Fruit fly (Drosophila melanogaster) Kc167 (cell line): ENCODE results near the gene Nup93-1.
A peak's percentile ranks its signal among the peaks of the same experiment; 100 is the strongest.

Experiments
- Myc ChIP-seq: fragments of >200 bp; optimal IDR thresholded peaks from 2 replicates; lab custom pipeline; 2017; ENCODE audit warnings: missing external identifiers
- Sin3A ChIP-seq: fragments of >200 bp; optimal IDR thresholded peaks from 2 replicates; lab custom pipeline; 2018; ENCODE audit warnings: missing external identifiers
- h ChIP-seq: fragments of >200 bp; optimal IDR thresholded peaks from 3 replicates; lab custom pipeline; 2018; ENCODE audit warnings: missing external identifiers
- insv ChIP-seq: fragments of >200 bp; optimal IDR thresholded peaks from 3 replicates; lab custom pipeline; 2018; ENCODE audit warnings: missing external identifiers
- psq ChIP-seq: fragments of >200 bp; optimal IDR thresholded peaks from 2 replicates; lab custom pipeline; 2017; ENCODE audit warnings: missing external identifiers
- ttk ChIP-seq: sonication (Bioruptor generic); optimal IDR thresholded peaks from 2 replicates; lab custom pipeline; 2017; ENCODE audit warnings: missing external identifiers

Nup93-1 gene

DNA sequence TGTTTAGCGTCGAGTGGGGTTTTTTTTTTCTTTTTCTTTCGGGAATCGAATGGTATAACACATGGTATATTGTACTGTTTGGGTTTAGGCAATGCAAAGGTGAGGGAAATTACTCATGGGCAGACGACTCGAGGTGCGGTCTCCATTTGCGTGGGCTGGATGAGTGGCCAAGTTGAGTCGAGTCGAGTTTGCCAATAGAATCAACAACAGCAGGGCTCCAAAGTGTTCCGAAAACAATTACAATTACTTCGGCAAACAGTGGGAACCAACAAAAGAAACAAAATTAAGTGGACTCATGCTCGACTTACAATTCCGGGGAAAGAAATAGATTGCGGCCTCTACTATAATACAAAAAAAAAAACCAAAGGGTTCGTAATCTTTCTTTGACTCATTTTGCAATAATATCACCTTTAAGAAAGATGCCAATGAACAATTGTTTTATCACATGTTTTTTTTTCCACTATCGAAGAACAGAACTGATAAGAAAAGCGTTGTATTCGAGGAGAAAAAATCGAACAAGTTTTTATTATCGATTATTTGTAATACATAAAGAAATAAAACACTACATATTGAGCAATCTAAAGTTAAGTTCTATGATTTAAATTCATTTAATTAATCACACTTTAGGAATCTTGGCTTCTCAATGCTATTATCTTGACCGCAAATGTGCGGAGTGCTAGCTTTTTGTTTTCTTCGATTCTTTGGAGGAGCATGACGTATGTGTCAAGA is 2.2 kb upstream of the Nup93-1 start:
- TF ChIP-seq psq (lab: Kevin White, UChicago) (no peak), h (lab: Kevin White, UChicago) (no peak), Myc (lab: Kevin White, UChicago) (no peak), Sin3A (no peak), insv (no peak), ttk (lab: Kevin White, UChicago) (no peak)

DNA sequence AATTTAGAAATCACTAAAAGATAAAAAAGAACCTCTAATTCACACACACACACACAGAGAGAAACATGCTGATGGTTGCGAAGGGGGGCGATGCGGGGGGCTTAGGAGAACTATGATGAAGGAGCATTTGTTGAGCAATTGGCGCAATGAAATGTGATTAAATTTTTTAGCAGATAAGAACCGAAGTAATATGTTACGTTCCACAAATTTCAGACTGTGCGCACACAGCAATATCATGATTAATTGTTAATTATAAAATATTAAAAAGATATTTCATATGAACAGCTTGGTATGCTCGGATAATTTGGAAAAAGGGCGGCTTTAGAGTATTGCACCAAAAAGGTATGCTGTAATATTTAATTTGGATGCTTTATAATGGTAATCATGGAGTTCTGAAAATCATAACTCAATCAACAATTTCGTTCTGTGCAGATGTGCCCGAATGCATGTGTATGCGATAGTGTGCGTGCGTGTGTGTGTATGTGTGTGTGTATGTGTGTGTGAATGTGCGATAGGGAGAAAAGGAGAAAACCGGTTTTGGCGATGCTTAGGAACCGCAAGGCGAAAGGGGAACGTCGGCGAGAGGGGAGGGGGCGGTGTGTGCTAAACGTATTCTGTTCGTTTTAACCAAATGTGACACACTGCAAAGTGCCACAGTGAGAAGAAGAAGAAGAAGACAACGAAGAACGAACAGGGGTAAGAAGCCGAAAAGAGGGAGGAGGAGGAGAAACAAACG is 1.4 kb upstream of the Nup93-1 start:
- no peak for TF ChIP-seq ttk (lab: Kevin White, UChicago)
- no peak for TF ChIP-seq insv
- TF ChIP-seq Sin3A = no peak
- no peak for TF ChIP-seq h (lab: Kevin White, UChicago)
- TF ChIP-seq psq (lab: Kevin White, UChicago) = no peak
- TF ChIP-seq Myc (lab: Kevin White, UChicago) = no peak

DNA sequence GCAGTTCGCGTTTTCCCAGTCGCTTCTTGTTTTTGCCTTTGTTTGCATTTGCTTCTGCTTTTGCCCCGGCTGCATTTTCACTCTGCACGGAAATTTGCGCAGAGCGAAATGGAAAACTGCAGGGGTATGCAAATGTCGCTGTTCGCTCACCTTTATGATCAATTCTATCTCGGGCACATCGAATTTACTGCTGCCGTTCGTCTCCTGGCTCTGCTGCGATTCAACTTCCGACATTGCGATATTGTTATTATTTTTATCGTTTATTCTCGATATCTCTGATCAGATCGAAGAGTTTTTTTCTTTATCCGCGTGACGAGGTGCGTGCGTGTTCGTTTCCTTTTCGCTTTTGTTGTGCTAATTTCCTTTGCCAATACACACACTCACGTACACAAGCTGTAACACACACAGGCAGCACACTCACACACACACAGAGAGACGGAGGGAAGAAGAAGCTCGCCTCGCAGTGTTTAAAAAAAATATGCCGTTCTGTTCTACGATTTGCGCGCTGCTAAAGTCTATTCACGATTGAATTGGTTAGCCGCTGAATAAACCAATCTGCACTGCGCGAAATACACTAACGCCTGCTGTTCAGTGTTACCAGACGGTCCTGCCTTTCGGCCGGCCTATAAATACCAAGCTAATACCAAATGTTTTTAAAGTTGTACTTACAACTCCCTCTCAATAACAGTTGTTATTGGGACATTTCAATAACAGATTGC is 692 bp upstream of the Nup93-1 start, which contains the start of gene Clic:
Gene Clic, minus strand, starts transcription at position 533 of the 719 bp plus-strand sequence.
- no peak for TF ChIP-seq Myc (lab: Kevin White, UChicago)
- TF ChIP-seq psq (lab: Kevin White, UChicago) = no peak
- TF ChIP-seq ttk (lab: Kevin White, UChicago) = no peak
- TF ChIP-seq h (lab: Kevin White, UChicago) = no peak
- no peak for TF ChIP-seq insv
- no peak for TF ChIP-seq Sin3A

DNA sequence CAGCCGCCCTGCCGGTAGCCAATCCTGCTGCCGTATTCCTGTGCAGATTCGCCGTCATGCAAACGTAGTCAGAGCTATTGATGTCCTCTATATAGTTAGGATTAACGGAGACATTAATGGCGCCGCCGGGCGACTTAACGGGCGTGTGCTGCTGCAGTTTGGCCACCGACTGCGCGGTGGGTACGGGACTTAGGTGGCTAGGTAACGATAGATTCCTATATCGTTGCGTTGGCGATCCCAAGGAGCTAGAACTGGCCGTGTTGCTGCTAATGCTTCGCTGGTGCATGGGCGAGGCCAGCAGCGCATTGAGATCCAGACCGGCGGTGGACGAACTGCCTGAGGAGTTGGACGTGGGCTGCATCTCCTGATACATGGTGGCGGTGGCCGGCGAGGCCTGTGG is 6.2 kb downstream of the Nup93-1 start:
- TF ChIP-seq psq (lab: Kevin White, UChicago) (no peak), ttk (lab: Kevin White, UChicago) (peak; percentile 91)

DNA sequence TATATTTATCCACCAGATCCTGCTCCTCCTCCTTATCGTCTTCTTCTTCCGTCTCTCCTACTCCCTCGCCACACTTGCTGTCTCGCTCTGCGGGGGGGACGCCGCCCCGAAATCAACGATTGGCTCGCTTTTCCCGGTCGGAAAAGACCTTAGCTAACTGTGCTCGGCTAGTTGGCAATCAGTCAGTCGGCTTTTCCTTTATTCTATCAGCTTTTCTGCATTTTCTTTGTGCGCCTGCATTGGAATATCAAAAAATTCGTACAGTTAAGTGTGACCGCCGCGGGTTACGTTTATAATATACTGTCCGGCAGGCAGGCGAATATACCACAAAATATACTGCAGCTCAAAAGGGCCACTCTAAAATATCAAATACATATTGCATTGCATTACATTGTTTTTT is 7.4 kb downstream of the Nup93-1 start, which contains the start of gene jub:
Gene jub, minus strand, starts transcription at position 289 of the 400 bp plus-strand sequence.
- TF ChIP-seq psq (lab: Kevin White, UChicago) (no peak), Myc (lab: Kevin White, UChicago) (no peak), insv (no peak), h (lab: Kevin White, UChicago) (no peak), Sin3A (no peak), ttk (lab: Kevin White, UChicago) (no peak)

DNA sequence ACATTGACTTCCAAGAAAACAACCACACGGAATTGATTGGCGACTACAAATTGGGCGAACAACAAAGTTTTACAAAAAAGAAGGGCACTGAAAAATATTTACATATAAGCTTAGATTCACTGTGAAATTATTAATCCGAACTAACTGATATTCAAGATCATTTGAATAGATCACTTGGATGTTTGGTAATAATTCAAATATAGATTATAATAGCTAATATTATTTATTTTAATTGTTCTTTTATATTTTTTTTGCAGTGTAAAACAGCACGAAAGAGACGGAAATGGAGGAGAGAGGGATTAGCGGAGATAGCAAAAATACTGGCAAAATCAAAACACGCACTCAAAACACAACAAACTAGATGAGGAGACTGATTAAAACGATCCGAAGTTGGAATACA is 15.6 kb downstream of the Nup93-1 start:
- TF ChIP-seq psq (lab: Kevin White, UChicago) = no peak
- no peak for TF ChIP-seq ttk (lab: Kevin White, UChicago)
- TF ChIP-seq h (lab: Kevin White, UChicago) = no peak
- TF ChIP-seq Sin3A = no peak
- no peak for TF ChIP-seq insv
- no peak for TF ChIP-seq Myc (lab: Kevin White, UChicago)

DNA sequence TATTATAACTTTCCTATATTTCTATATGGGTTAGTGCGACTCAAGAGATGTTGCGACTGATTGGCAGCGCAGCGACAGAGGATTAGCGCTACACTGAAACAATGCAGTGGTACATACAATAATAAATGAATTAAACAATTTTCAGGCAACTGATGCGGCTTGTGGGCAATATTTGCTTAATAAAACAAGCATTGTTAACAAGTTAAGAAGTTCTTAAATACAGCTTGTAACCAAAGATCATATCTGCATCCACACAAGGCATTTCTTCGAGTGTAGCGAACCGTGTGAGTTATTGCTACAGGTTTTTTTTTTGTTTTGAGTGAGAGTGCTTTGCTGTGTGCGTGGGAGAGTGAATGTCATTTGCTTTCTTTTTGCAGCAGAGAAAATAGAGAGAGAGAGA is 16.3 kb downstream of the Nup93-1 start:
- TF ChIP-seq psq (lab: Kevin White, UChicago) = no peak
- no peak for TF ChIP-seq insv
- TF ChIP-seq Myc (lab: Kevin White, UChicago) = no peak
- TF ChIP-seq h (lab: Kevin White, UChicago) = no peak
- no peak for TF ChIP-seq ttk (lab: Kevin White, UChicago)
- no peak for TF ChIP-seq Sin3A

DNA sequence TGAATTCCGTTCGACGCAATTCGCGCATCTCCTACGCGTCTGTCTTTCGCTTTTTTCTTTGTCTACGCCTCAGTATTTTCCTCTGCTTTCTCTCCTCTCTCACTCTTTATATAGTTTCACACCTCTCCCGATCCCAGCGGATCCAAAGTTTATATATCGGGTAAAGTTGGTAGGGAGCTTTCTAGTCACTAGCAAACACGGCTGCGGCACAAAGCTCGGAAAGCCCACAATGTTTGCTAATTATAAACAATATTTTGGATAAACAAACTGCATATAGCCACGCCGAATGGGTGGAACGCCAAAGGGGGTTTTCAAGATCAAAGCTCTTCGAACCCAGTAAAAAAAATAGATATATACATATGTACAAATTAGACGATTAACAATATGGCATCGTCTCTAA is 17.4 kb downstream of the Nup93-1 start:
- TF ChIP-seq Myc (lab: Kevin White, UChicago) (no peak), ttk (lab: Kevin White, UChicago) (no peak), h (lab: Kevin White, UChicago) (no peak), Sin3A (no peak), psq (lab: Kevin White, UChicago) (no peak), insv (no peak)

DNA sequence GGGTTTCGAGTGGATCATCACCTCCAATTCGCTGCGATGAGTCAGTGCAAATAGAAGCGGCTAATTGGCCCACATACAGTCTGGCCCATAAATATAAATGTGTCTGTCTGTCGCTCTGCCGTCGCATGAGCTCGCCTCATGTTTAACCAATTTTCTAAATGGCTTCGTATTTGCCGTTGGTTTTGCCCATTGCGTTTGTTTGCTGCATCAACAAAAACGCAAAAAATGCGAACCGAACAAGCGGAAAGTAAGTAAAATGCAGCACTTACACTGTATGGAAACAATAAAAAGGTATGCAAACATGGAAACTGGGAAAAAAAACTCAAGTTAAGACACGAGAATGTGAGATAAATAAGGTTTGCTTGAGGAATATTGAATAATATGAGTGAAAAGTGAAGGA is 20.9 kb downstream of the Nup93-1 start:
- TF ChIP-seq ttk (lab: Kevin White, UChicago) (no peak), Myc (lab: Kevin White, UChicago) (no peak), h (lab: Kevin White, UChicago) (no peak), Sin3A (no peak), psq (lab: Kevin White, UChicago) (no peak), insv (no peak)

DNA sequence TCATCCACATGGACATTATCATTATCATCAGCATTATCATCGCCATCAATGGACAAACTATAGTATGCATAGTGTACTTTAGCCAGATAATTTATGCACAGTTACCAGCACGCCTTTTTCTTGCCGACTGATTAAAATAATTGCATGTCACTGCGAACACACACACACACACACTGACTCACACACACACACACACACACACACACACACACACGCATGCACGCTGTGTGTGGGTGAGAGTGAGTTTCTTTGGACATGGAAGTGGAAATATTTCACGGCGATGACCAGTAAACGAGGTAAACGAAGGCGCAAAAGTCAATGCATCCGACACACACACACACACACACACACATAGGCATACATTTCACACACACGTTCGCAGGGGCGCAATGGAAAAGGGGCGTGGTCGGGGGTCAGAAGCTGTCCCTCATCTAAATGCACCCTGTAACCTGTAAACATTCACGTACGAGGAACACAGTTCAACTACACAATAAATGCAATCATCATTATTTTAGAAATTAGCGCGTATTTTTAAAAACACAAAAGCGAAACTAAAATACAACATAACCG is 21.8 kb downstream of the Nup93-1 start:
- TF ChIP-seq Sin3A (no peak), insv (no peak), h (lab: Kevin White, UChicago) (no peak), Myc (lab: Kevin White, UChicago) (no peak), psq (lab: Kevin White, UChicago) (no peak), ttk (lab: Kevin White, UChicago) (no peak)

DNA sequence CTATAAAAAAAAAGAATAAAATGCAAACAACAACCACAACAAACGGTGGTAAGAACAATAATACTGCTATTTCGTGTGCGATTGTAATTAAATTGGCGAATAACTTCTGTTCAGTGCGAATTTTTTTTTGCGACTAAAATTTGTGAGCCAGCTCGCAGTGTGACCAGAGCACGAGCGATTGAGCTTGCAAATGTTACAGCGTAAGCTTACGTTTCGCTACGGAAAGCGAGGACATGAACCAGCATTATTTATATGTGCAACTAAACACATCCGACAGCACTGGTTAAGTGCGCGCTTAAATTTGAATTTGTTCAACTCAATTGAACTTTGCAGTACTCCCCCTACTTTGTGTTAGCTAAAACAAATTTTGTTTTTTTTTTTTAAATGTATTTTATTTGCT is 23.1 kb downstream of the Nup93-1 start, which contains the start of gene AMPdeam:
Gene AMPdeam, minus strand, starts transcription at position 139 of the 400 bp plus-strand sequence.
- TF ChIP-seq Sin3A (no peak), ttk (lab: Kevin White, UChicago) (no peak), insv (no peak), Myc (lab: Kevin White, UChicago) (no peak), h (lab: Kevin White, UChicago) (no peak), psq (lab: Kevin White, UChicago) (no peak)
